Fruit fly (Drosophila melanogaster): ENCODE results near the gene CG4629.

DNA sequence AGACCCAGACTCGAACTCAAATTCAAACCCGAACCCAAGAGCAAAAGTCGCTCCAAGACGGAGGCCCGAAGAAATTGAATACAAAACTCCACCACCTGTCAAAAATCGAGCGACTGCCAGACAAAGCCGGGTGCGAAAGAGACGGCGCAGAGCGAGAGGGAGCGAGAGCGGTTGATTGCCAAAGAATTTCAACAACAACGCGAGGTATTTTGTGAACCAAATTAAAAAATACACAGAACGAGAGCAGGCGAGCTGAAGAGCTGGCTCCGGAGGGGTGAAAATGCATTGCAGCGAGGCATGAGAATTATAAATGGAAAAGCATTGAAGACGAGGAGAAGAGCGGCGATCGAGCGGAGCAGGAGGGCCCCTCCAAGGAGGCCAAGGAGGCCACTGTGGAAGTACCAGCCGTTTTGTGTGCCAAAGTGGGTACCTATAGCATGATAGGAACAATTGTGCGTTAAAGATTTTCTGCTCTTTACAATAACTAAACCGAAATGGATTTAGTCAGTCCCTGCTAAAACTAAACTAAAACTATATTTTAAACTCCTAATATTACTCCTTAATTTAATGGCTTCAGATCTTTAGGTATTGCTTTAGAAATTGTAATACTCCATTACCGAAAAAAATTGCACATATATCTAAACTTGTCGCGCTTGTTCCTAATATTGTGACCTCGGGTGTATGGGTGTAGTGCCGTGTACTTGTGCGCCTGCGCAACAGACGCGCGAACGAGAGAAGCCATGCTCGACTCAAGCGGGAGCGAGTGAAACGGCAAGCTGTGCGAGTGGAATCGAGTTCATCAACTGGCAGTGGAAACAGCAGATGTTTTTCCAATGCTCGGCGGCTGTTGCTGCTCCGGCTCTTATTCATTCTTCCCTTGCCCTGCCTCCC is 39.6 kb downstream of the CG4629 start:
- TF ChIP-seq CTCF (optimal IDR thresholded peaks at IDR 0.05), result no peak
- no peak for TF ChIP-seq CG8478 (optimal IDR thresholded peaks at IDR 0.05)
